Worm (Caenorhabditis elegans): ENCODE results near the gene mans-4.

ce11 chrIV:9053403-9053802 lies 25.0 kb downstream of the mans-4 start:
- TF ChIP-seq egl-27 (tag; optimal IDR thresholded peaks at IDR 0.05) (no peak), nhr-11 (tag; optimal IDR thresholded peaks at IDR 0.05) (no peak), ztf-1 (GFP tag; conservative IDR thresholded peaks at IDR 0.05) (no peak), nhr-77 (tag; optimal IDR thresholded peaks at IDR 0.05) (no peak)

Measured in whole organism, L2 larva.